Fruit fly (Drosophila melanogaster) whole organism, pupa: ENCODE data around the gene Sur.

Source experiments
- CG10348 ChIP-seq: fragments of 200-800 bp; sonication (Bioruptor generic); IDR thresholded peaks from 2 replicates; pipeline ENCODE4 v1.3.6; 2022; ENCODE audit warnings: missing biosample characterization, missing genetic modification characterization
- CG13204 ChIP-seq: fragments of 200-800 bp; sonication (Bioruptor generic); optimal IDR thresholded peaks from 2 replicates; lab custom pipeline; 2018; ENCODE audit warnings: missing biosample characterization, mild to moderate bottlenecking, missing genetic modification characterization, moderate library complexity
- CG14655 ChIP-seq: fragments of 200-800 bp; sonication (Bioruptor generic); optimal IDR thresholded peaks from 3 replicates; lab custom pipeline; 2017; ENCODE audit warnings: mild to moderate bottlenecking, missing biosample characterization, missing genetic modification reagents, missing genetic modification characterization
- CG34367 ChIP-seq: fragments of 200-800 bp; sonication (Bioruptor generic); optimal IDR thresholded peaks from 2 replicates; lab custom pipeline; 2018; ENCODE audit warnings: missing biosample characterization, mild to moderate bottlenecking, missing genetic modification characterization
- CG8159 ChIP-seq: fragments of 200-800 bp; sonication (Bioruptor generic); optimal IDR thresholded peaks from 3 replicates; lab custom pipeline; 2018; ENCODE audit warnings: missing biosample characterization, mild to moderate bottlenecking, missing genetic modification characterization, moderate library complexity
- CG8301 ChIP-seq: fragments of 200-800 bp; sonication (Bioruptor generic); optimal IDR thresholded peaks from 2 replicates; lab custom pipeline; 2018; ENCODE audit warnings: missing biosample characterization, mild to moderate bottlenecking, missing genetic modification characterization
- D1 ChIP-seq: fragments of 200-800 bp; sonication (Bioruptor generic); optimal IDR thresholded peaks from 2 replicates; lab custom pipeline; 2018; ENCODE audit warnings: missing biosample characterization, mild to moderate bottlenecking, missing genetic modification characterization, moderate library complexity
- EcR ChIP-seq: fragments of 200-800 bp; sonication (Bioruptor generic); optimal IDR thresholded peaks from 3 replicates; lab custom pipeline; 2019; ENCODE audit warnings: missing biosample characterization, missing genetic modification characterization, mild to moderate bottlenecking, moderate library complexity, missing genetic modification reagents
- Ets98B ChIP-seq: fragments of 200-800 bp; sonication (Bioruptor generic); IDR thresholded peaks from 2 replicates; pipeline ENCODE4 v1.3.6; 2022; ENCODE audit warnings: missing biosample characterization, missing genetic modification characterization
- Snoo ChIP-seq: fragments of 200-800 bp; sonication (Bioruptor generic); optimal IDR thresholded peaks from 3 replicates; lab custom pipeline; 2017; ENCODE audit warnings: missing biosample characterization, mild to moderate bottlenecking, missing genetic modification characterization, inconsistent platforms
- gl ChIP-seq: fragments of 200-800 bp; sonication (Bioruptor generic); optimal IDR thresholded peaks from 2 replicates; lab custom pipeline; 2018; ENCODE audit warnings: missing biosample characterization, mild to moderate bottlenecking, missing genetic modification characterization

- no peak for TF ChIP-seq CG8301
- TF ChIP-seq Ets98B, result no peak
- TF ChIP-seq D1 (tag; lab: Kevin White, UChicago), result no peak
- no peak for TF ChIP-seq Snoo (tag; lab: Kevin White, UChicago)
- no peak for TF ChIP-seq CG10348 (GFP tag; lab: Robert Waterston, UW)
- no peak for TF ChIP-seq CG34367 (tag; lab: Kevin White, UChicago)
- TF ChIP-seq CG14655 (GFP tag; lab: Kevin White, UChicago), result no peak
- TF ChIP-seq gl (tag; lab: Kevin White, UChicago), result no peak
- no peak for TF ChIP-seq EcR (GFP tag; lab: Kevin White, UChicago)
- no peak for TF ChIP-seq CG13204 (GFP tag; lab: Kevin White, UChicago)
- no peak for TF ChIP-seq CG8159 (tag; lab: Kevin White, UChicago)
Observed at dm6 chr2L:10191396-10191795, 7.5 kb downstream of the Sur start, which contains the start of gene Fum4.
